Worm (Caenorhabditis elegans): ENCODE results near the gene M151.2.

DNA sequence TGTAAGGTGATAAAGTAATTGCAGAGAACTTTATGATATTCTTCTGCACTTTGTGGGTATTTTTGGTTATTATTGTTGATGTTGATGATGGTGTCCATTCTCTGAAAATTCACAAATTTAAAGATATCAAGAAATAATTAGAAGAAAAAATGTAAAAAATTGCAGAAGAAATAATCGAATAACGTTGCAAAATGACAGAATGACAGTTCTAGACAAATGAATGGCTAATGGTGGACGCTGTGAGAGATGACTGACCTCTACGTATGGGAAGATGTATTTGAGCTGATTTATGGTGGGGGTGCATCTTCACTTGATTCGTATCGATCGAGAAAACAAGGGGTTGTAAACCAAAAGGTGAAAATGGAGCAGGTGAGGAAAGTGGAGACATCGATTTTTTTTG lies 42.6 kb downstream of the M151.2 start, which contains the start of gene sea-1:
- no peak for TF ChIP-seq med-1 (GFP tag; optimal IDR thresholded peaks at IDR 0.05; ENCODE audit: insufficient read depth)
- TF ChIP-seq tab-1 (GFP tag; IDR thresholded peaks at IDR 0.05): no peak
- no peak for TF ChIP-seq klf-2 (GFP tag; conservative IDR thresholded peaks at IDR 0.05)
- no peak for TF ChIP-seq flt-1 (GFP tag; IDR thresholded peaks at IDR 0.05)
- no peak for TF ChIP-seq T22C8.4 (GFP tag; IDR thresholded peaks at IDR 0.05)
- TF ChIP-seq cog-1 (tag; optimal IDR thresholded peaks at IDR 0.05): no peak
